Worm (Caenorhabditis elegans) whole organism, L4/young adult: ENCODE measurements around the gene ints-5.
A peak's percentile ranks its signal among the peaks of the same experiment; 100 is the strongest.

Experiments used
- W03F9.2 ChIP-seq: fragments of 150-350 bp; optimal IDR thresholded peaks from 2 replicates; lab custom pipeline; 2014; ENCODE audit warnings: missing biosample characterization, missing genetic modification characterization
- dao-5 ChIP-seq: sonication (generic microtip); optimal IDR thresholded peaks from 2 replicates; lab custom pipeline; 2016; ENCODE audit warnings: missing genotype, missing genetic modification characterization, moderate library complexity, missing compliant biosample characterization
- him-1 ChIP-seq: sonication (generic microtip); optimal IDR thresholded peaks from 2 replicates; lab custom pipeline; 2016; ENCODE audit warnings: missing genotype, missing genetic modification reagents, missing genetic modification characterization, missing compliant biosample characterization

DNA sequence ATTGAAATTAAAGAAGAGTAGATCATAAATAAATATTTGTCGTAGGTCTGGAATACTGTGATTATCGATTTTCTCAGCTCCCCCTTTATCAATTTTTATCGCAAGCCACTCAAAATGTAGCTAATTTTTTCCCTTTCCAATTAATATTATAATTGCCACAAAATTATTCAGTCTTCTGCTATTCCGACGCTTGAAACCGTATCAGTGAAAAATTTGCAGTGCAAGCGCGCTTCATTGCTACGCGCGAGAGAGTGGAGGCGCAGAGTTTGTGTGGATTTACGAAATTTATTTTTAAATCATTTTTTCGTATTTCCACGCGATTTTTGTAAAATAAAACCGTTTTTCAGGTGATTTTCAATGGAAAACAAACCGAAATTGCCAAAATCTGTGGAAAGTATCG lies at the start of gene ints-5:
- TF ChIP-seq him-1, result no peak
- no peak for TF ChIP-seq dao-5 (tag; lab: Kevin White, UChicago)
- peak; percentile 40 for TF ChIP-seq W03F9.2 (tag; lab: Kevin White, UChicago)
